Fruit fly (Drosophila melanogaster): ENCODE measurements around the gene modSP.

modSP gene

dm6 chr3R:16630564-16630963, 24.9 kb downstream of the modSP start (continued):
- TF ChIP-seq pan (optimal IDR thresholded peaks at IDR 0.05): no peak
- TF ChIP-seq pan (GFP tag; optimal IDR thresholded peaks at IDR 0.05 in 1 of 2, IDR thresholded peaks at IDR 0.05 in 1 of 2): no peak
- TF ChIP-seq chif (GFP tag; optimal IDR thresholded peaks at IDR 0.05): peak in 1 of 2 experiments; percentile 28
- TF ChIP-seq Fer1 (GFP tag; optimal IDR thresholded peaks at IDR 0.05): no peak
- TF ChIP-seq CG31365 (tag; optimal IDR thresholded peaks at IDR 0.05): no peak
- TF ChIP-seq Poxn (GFP tag; IDR thresholded peaks at IDR 0.05): no peak
- TF ChIP-seq C15 (GFP tag; IDR thresholded peaks at IDR 0.05): no peak
- peak; percentile 33 for TF ChIP-seq grn (GFP tag; optimal IDR thresholded peaks at IDR 0.05)
- TF ChIP-seq dpn (GFP tag; optimal IDR thresholded peaks at IDR 0.05): no peak
- no peak for TF ChIP-seq CG15601 (tag; optimal IDR thresholded peaks at IDR 0.05)
- TF ChIP-seq sr (GFP tag; IDR thresholded peaks at IDR 0.05): no peak
- TF ChIP-seq CG1233 (GFP tag; optimal IDR thresholded peaks at IDR 0.05): peak; percentile 23
- no peak for TF ChIP-seq CG33213 (GFP tag; optimal IDR thresholded peaks at IDR 0.05)
- no peak for TF ChIP-seq ato (GFP tag; IDR thresholded peaks at IDR 0.05; ENCODE audit: partially characterized antibody)
- TF ChIP-seq CG6689 (GFP tag; IDR thresholded peaks at IDR 0.05): no peak
- no peak for TF ChIP-seq gfzf (GFP tag; optimal IDR thresholded peaks at IDR 0.05)
- TF ChIP-seq CG34376 (GFP tag; optimal IDR thresholded peaks at IDR 0.05): no peak
- TF ChIP-seq CG3838 (GFP tag; optimal IDR thresholded peaks at IDR 0.05): no peak
- TF ChIP-seq CG8388 (GFP tag; optimal IDR thresholded peaks at IDR 0.05): no peak
- no peak for TF ChIP-seq CG3726 (GFP tag; IDR thresholded peaks at IDR 0.05)
- no peak for TF ChIP-seq ken (GFP tag; IDR thresholded peaks at IDR 0.05)
- TF ChIP-seq ase (GFP tag; IDR thresholded peaks at IDR 0.05): no peak
- TF ChIP-seq p53 (GFP tag; optimal IDR thresholded peaks at IDR 0.05): no peak
- no peak for TF ChIP-seq Dip2 (GFP tag; IDR thresholded peaks at IDR 0.05)
- TF ChIP-seq Bteb2 (GFP tag; optimal IDR thresholded peaks at IDR 0.05): no peak
- no peak for TF ChIP-seq aop (GFP tag; IDR thresholded peaks at IDR 0.05)
- no peak for TF ChIP-seq Kr (GFP tag; optimal IDR thresholded peaks at IDR 0.05)
- TF ChIP-seq Optix (GFP tag; IDR thresholded peaks at IDR 0.05): no peak
- no peak for TF ChIP-seq Lhr (GFP tag; optimal IDR thresholded peaks at IDR 0.05)
- no peak for TF ChIP-seq Rx (GFP tag; IDR thresholded peaks at IDR 0.05)
- no peak for TF ChIP-seq CG43689 (GFP tag; IDR thresholded peaks at IDR 0.05)
- no peak for TF ChIP-seq CG15269 (tag; optimal IDR thresholded peaks at IDR 0.05)
- TF ChIP-seq chm (GFP tag; IDR thresholded peaks at IDR 0.05): no peak
- TF ChIP-seq slou (GFP tag; optimal IDR thresholded peaks at IDR 0.05): no peak
- peak; percentile 27 for TF ChIP-seq D19A (tag; optimal IDR thresholded peaks at IDR 0.05)
- TF ChIP-seq CG30020 (tag; optimal IDR thresholded peaks at IDR 0.05): no peak
- TF ChIP-seq CG4404 (GFP tag; IDR thresholded peaks at IDR 0.05): peak; percentile 61
- TF ChIP-seq lilli (GFP tag; optimal IDR thresholded peaks at IDR 0.05): no peak
- no peak for TF ChIP-seq CG12236 (GFP tag; optimal IDR thresholded peaks at IDR 0.05)
- TF ChIP-seq CG3995 (GFP tag; optimal IDR thresholded peaks at IDR 0.05): no peak
- no peak for TF ChIP-seq tup (GFP tag; optimal IDR thresholded peaks at IDR 0.05)
- TF ChIP-seq Fer2 (tag; optimal IDR thresholded peaks at IDR 0.05): no peak
- no peak for TF ChIP-seq twi (tag; optimal IDR thresholded peaks at IDR 0.05)
- TF ChIP-seq Trl (optimal IDR thresholded peaks at IDR 0.05): no peak
- TF ChIP-seq Trl (GFP tag; optimal IDR thresholded peaks at IDR 0.05): peak; percentile 5
- TF ChIP-seq CG15696 (tag; optimal IDR thresholded peaks at IDR 0.05): peak; percentile 82
- no peak for TF ChIP-seq CG14441 (GFP tag; IDR thresholded peaks at IDR 0.05)
- TF ChIP-seq schlank (tag; optimal IDR thresholded peaks at IDR 0.05): no peak
- TF ChIP-seq CG12104 (GFP tag; optimal IDR thresholded peaks at IDR 0.05): no peak
- TF ChIP-seq CG17829 (tag; optimal IDR thresholded peaks at IDR 0.05): peak; percentile 68
- no peak for TF ChIP-seq zfh2 (GFP tag; optimal IDR thresholded peaks at IDR 0.05)
- TF ChIP-seq stwl (tag; optimal IDR thresholded peaks at IDR 0.05): no peak
- peak; percentile 17 for TF ChIP-seq grau (tag; optimal IDR thresholded peaks at IDR 0.05)
- TF ChIP-seq MBD-R2 (GFP tag; IDR thresholded peaks at IDR 0.05): no peak
